Worm (Caenorhabditis elegans): ENCODE results near the gene fzy-1.

DNA sequence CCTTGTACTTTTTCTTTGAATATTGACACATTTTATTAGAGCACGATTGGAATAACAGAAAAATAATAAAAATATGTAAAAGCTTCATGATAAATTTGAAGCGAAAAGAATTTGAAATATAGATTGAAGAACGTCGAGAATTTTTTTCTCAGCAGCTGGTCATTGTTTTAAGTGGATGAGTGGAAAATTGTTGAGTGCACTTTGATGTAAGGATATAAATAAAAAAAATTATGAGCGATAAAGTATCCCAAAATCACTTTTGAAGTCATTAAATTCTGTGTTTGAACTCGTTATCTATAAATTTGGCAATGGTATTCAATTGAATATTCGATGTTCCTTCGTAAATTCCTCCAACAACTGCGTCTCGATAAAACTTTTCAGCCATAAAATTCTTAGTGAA, 44.2 kb downstream of the fzy-1 start, which contains the start of gene ins-13:
- TF ChIP-seq ztf-23 (GFP tag; IDR thresholded peaks at IDR 0.05) = no peak
- no peak for TF ChIP-seq flt-1 (GFP tag; IDR thresholded peaks at IDR 0.05)
- no peak for TF ChIP-seq med-1 (GFP tag; optimal IDR thresholded peaks at IDR 0.05; ENCODE audit: insufficient read depth)
- TF ChIP-seq ref-1 (GFP tag; conservative IDR thresholded peaks at IDR 0.05) = no peak
- TF ChIP-seq T22C8.4 (GFP tag; IDR thresholded peaks at IDR 0.05) = no peak
- TF ChIP-seq tab-1 (GFP tag; IDR thresholded peaks at IDR 0.05) = no peak
- TF ChIP-seq ztf-29 (GFP tag; IDR thresholded peaks at IDR 0.05) = no peak
- no peak for TF ChIP-seq klf-2 (GFP tag; conservative IDR thresholded peaks at IDR 0.05)

Data from whole organism, midembryonic.